Fruit fly (Drosophila melanogaster): ENCODE results near the gene Ndc80.

Ndc80 gene

dm6 chrX:13641115-13641890, 29.4 kb upstream of the Ndc80 start (continued):
- peak; percentile 94 for TF ChIP-seq grn (GFP tag; optimal IDR thresholded peaks at IDR 0.05)
- peak; percentile 92 for TF ChIP-seq Chrac-16 (GFP tag; optimal IDR thresholded peaks at IDR 0.05)
- TF ChIP-seq CG1647 (GFP tag; optimal IDR thresholded peaks at IDR 0.05), result peak; percentile 94
- TF ChIP-seq CG13894 (tag; optimal IDR thresholded peaks at IDR 0.05), result peak; percentile 88
- TF ChIP-seq Ssrp (tag; optimal IDR thresholded peaks at IDR 0.05), result peak; percentile 89
- peak; percentile 95 for TF ChIP-seq en (GFP tag; optimal IDR thresholded peaks at IDR 0.05)
- TF ChIP-seq jing (GFP tag; optimal IDR thresholded peaks at IDR 0.05), result peak; percentile 84
- peak; percentile 94 for TF ChIP-seq CG3847 (GFP tag; IDR thresholded peaks at IDR 0.05)
- TF ChIP-seq Atf-2 (GFP tag; optimal IDR thresholded peaks at IDR 0.05), result peak; percentile 94
- no peak for TF ChIP-seq CG8478 (optimal IDR thresholded peaks at IDR 0.05)
- peak; percentile 95 for TF ChIP-seq CG7839 (tag; optimal IDR thresholded peaks at IDR 0.05)
- TF ChIP-seq bbx (GFP tag; IDR thresholded peaks at IDR 0.05; ENCODE audit: partially characterized antibody), result no peak
- TF ChIP-seq CHES-1-like (GFP tag; optimal IDR thresholded peaks at IDR 0.05), result peak; percentile 96
- TF ChIP-seq sima (GFP tag; optimal IDR thresholded peaks at IDR 0.05), result peak; percentile 82
- TF ChIP-seq lbe (GFP tag; optimal IDR thresholded peaks at IDR 0.05), result no peak
- TF ChIP-seq bsh (GFP tag; optimal IDR thresholded peaks at IDR 0.05), result peak; percentile 78 to 91
- peak; percentile 92 for TF ChIP-seq wdn (GFP tag; IDR thresholded peaks at IDR 0.05)
- peak; percentile 95 for TF ChIP-seq CG16863 (GFP tag; optimal IDR thresholded peaks at IDR 0.05)
- TF ChIP-seq Oaz (GFP tag; IDR thresholded peaks at IDR 0.05), result peak; percentile 88
- TF ChIP-seq nmo (GFP tag; optimal IDR thresholded peaks at IDR 0.05), result peak; percentile 92
- TF ChIP-seq CG12104 (GFP tag; optimal IDR thresholded peaks at IDR 0.05), result peak; percentile 89
- TF ChIP-seq gcm (GFP tag; optimal IDR thresholded peaks at IDR 0.05), result peak; percentile 86
- peak; percentile 91; the same call in 2 of the 3 replicates for TF ChIP-seq C15 (GFP tag; IDR thresholded peaks at IDR 0.05)
- peak; percentile 87 for TF ChIP-seq ara (GFP tag; IDR thresholded peaks at IDR 0.05)
- TF ChIP-seq sim (GFP tag; IDR thresholded peaks at IDR 0.05), result peak; percentile 77
- TF ChIP-seq slou (GFP tag; optimal IDR thresholded peaks at IDR 0.05), result peak; percentile 67
- peak; percentile 89 for TF ChIP-seq CG30431 (GFP tag; optimal IDR thresholded peaks at IDR 0.05)
- TF ChIP-seq ranshi (GFP tag; IDR thresholded peaks at IDR 0.05), result peak; percentile 89
- TF ChIP-seq tll (GFP tag; optimal IDR thresholded peaks at IDR 0.05), result no peak
- TF ChIP-seq CG34224 (GFP tag; IDR thresholded peaks at IDR 0.05; ENCODE audit: partially characterized antibody), result no peak
- peak; percentile 84 for TF ChIP-seq CG16815 (GFP tag; optimal IDR thresholded peaks at IDR 0.05)
- peak; percentile 80 for TF ChIP-seq CG11696 (GFP tag; IDR thresholded peaks at IDR 0.05)
- peak; percentile 80 for TF ChIP-seq croc (GFP tag; conservative IDR thresholded peaks at IDR 0.05)
- peak; percentile 83 for TF ChIP-seq wor (GFP tag; IDR thresholded peaks at IDR 0.05)
- TF ChIP-seq CG8765 (GFP tag; IDR thresholded peaks at IDR 0.05), result peak; percentile 84
- TF ChIP-seq tup (GFP tag; optimal IDR thresholded peaks at IDR 0.05), result peak; percentile 92
- peak; percentile 90 for TF ChIP-seq vfl (GFP tag; optimal IDR thresholded peaks at IDR 0.05)
- peak; percentile 92 for TF ChIP-seq CG14050 (GFP tag; IDR thresholded peaks at IDR 0.05)
- TF ChIP-seq klu (GFP tag; IDR thresholded peaks at IDR 0.05), result peak; percentile 87
- TF ChIP-seq dmrt99B (tag; optimal IDR thresholded peaks at IDR 0.05), result peak; percentile 94
- no peak for TF ChIP-seq tna (GFP tag; IDR thresholded peaks at IDR 0.05; ENCODE audit: partially characterized antibody)
- TF ChIP-seq CG6683 (GFP tag; optimal IDR thresholded peaks at IDR 0.05), result peak; percentile 76
- peak; percentile 84; the same call in 1 of the 2 replicates for TF ChIP-seq dati (GFP tag; IDR thresholded peaks at IDR 0.05)
- no peak for TF ChIP-seq bigmax (GFP tag; optimal IDR thresholded peaks at IDR 0.05)
- peak; percentile 96 for TF ChIP-seq CG8944 (GFP tag; optimal IDR thresholded peaks at IDR 0.05)
- TF ChIP-seq CG17802 (tag; optimal IDR thresholded peaks at IDR 0.05), result peak; percentile 73
- peak; percentile 93 for TF ChIP-seq CG12744 (GFP tag; optimal IDR thresholded peaks at IDR 0.05)
- peak; percentile 95 for TF ChIP-seq pb (GFP tag; optimal IDR thresholded peaks at IDR 0.05)
- TF ChIP-seq Gsc (GFP tag; IDR thresholded peaks at IDR 0.05), result peak; percentile 76
- TF ChIP-seq CG3281 (GFP tag; optimal IDR thresholded peaks at IDR 0.05), result peak; percentile 93
